Worm (Caenorhabditis elegans) whole organism, midembryonic: ENCODE measurements around the gene str-118.

Source experiments
- cog-1 ChIP-seq: sonication (generic microtip); optimal IDR thresholded peaks from 2 replicates; lab custom pipeline; 2016; ENCODE audit warnings: missing genetic modification characterization, missing compliant biosample characterization
- flt-1 ChIP-seq: fragments of 200-800 bp; sonication (Bioruptor generic); IDR thresholded peaks from 2 replicates; pipeline ENCODE4 v1.3.6; 2022; ENCODE audit warnings: missing genetic modification characterization, missing compliant biosample characterization
- klf-2 ChIP-seq: fragments of 200-800 bp; sonication (Bioruptor generic); conservative IDR thresholded peaks from 2 replicates; pipeline ENCODE4 v1.3.6; 2022; ENCODE audit warnings: missing genetic modification reagents, missing genetic modification characterization, missing compliant biosample characterization
- med-1 ChIP-seq: sonication (generic microtip); optimal IDR thresholded peaks from 2 replicates; lab custom pipeline; 2017; ENCODE audit warnings: missing genetic modification characterization, mild to moderate bottlenecking, missing compliant biosample characterization, antibody characterized with exemption, missing genetic modification reagents; ENCODE audit not compliant: insufficient read depth
- ztf-23 ChIP-seq: fragments of 200-800 bp; sonication (Bioruptor generic); IDR thresholded peaks from 2 replicates; pipeline ENCODE4 v1.3.6; 2022; ENCODE audit warnings: missing genetic modification reagents, missing genetic modification characterization, missing compliant biosample characterization
- ztf-29 ChIP-seq: fragments of 200-800 bp; sonication (Bioruptor generic); IDR thresholded peaks from 2 replicates; pipeline ENCODE4 v1.3.6; 2022; ENCODE audit warnings: missing genetic modification reagents, missing genetic modification characterization, missing compliant biosample characterization

DNA sequence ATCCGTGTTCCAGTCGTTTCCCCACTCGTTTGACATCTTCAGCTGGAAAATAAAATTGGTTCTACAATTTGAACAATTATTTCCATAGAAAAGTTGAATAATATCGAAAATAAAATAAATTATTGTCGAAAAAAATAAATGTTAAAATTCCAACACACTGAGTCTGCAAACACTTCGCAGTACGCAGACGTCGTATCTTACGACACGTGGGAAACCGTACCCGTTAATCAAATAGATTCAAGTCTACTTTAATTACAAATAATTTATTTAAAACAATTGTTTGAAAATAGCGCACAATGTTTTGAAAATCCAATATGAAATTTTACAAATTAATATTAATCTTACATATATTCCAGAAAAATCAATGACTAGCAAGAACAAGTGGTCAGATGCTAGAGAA lies 2.9 kb downstream of the str-118 start, which contains the start of gene yif-1:
- TF ChIP-seq ztf-29 (no peak), flt-1 (GFP tag; lab: Robert Waterston, UW) (no peak), med-1 (no peak), cog-1 (no peak), ztf-23 (GFP tag; lab: Robert Waterston, UW) (no peak), klf-2 (GFP tag; lab: Robert Waterston, UW) (no peak)
